Worm (Caenorhabditis elegans) whole organism, dauer: ENCODE data around the gene rps-12.

Source experiments
- unc-62 ChIP-seq: sonication (generic microtip); optimal IDR thresholded peaks from 2 replicates; lab custom pipeline; 2017; ENCODE audit warnings: missing biosample characterization, missing genetic modification reagents, missing genetic modification characterization

The rps-12 gene

ce11 chrIII:5677790-5678189 is 1.3 kb upstream of the rps-12 start, which contains the start of gene F54E7.9:
Gene F54E7.9, minus strand, starts transcription at chrIII:5677890.
- TF ChIP-seq unc-62 (GFP tag; lab: Kevin White, UChicago): no peak

DNA sequence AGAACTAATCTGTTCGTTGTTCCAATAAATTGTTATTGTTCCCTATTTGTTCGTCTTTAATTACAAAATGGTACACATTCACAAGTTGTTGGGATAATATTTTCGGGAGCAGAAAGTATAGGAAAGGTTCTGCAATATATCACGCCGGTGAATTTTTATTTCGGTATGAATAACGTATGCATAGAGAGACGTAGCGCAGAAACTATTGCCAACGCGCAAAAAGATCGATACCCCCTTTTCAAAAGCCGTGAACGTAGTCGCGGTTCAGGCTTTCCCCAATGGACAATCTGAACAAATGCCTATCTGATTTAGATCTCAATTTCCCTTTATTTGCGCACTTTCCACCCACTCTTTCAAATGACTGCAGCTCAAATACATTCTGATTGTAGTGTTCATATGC is 1.0 kb downstream of the rps-12 start, which contains the start of gene pst-2:
Gene pst-2 (plus strand): TSS at position 293 of the 400 bp plus-strand sequence.
- TF ChIP-seq unc-62 (GFP tag; lab: Kevin White, UChicago): no peak

DNA sequence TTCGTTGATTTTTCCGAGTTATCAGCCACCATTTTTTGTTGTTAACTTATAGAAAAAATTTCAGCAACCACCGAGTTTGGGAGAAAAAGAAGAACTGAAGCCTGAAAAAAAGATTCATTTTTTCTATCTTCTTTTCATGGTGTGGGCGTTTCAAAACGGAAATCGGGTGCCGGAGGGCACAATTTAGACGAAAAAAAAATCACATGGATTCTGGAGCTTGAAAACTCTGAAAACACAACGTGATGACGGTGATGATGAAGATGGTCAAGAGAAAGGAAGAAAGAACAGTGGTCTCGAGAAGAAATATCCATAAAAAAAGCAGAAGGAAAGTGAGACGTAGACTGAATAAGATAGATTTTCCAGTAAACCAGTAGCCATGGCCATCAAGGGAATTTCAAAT is 4.9 kb downstream of the rps-12 start, which contains the start of gene rcan-1:
Gene rcan-1 (minus strand): TSS at position 101 of the 400 bp plus-strand sequence.
- no peak for TF ChIP-seq unc-62 (GFP tag; lab: Kevin White, UChicago)

DNA sequence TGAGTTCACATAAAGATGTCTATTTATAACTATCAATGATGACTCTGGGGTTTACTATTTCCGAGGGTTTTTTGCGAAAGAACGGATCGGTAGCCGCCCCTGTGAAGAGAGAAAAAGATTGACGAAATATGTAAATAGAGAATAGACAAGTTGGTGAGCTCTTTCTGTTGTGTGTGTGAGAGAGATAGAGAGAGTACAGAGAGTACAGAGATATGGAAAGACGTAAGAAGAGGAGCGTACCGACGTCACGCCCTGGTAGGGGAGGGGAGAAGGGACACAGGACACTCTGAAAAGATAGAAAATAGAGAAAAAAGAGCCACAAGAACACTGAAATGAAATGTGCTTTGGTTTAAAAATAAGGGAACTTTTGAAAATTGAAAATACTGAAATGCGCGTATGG is 9.1 kb downstream of the rps-12 start:
- no peak for TF ChIP-seq unc-62 (GFP tag; lab: Kevin White, UChicago)

DNA sequence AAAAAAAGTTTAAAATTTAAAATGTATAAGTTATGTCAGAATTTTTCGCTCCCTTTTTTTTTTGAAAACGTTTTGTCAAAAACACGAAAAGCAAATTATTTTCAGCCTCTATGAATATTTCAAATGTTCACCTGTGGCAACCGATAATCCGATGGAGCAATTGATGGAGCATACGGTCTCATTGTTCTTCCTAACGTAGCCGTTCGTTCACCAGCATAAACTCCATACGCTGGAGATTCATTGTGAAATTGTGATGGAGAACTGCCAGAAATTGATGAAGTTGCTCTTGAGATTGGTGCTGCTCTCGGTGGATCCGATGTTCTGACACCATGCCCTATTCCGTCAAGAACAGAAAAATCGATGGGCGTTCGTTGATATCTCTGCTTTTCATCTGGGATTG is 12.7 kb downstream of the rps-12 start:
- TF ChIP-seq unc-62 (GFP tag; lab: Kevin White, UChicago): no peak

DNA sequence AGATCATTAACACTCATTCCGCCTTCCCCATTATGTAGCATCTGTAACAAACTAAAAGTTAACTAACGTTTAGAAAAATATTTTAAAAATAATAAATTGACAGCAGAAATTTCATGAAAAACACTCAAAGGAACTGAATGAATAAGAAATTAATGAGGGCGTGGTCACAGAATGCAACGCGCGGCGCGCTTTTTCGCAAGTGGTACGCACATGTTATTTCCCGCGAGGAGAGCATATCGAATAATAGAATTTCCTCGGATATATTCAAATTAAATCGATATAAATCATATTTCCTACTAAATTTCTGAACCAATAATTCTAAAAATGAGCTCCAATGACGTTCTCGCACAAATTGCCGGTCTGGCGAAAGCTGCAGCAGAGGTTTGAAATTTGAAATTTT is 13.6 kb downstream of the rps-12 start, which contains the start of the genes abi-1 and arle-14:
Gene abi-1 (minus strand): TSS at position 51 of the 400 bp plus-strand sequence.
Gene arle-14 (plus strand): TSS at position 217 of the 400 bp plus-strand sequence.
- no peak for TF ChIP-seq unc-62 (GFP tag; lab: Kevin White, UChicago)

ce11 chrIII:5693736-5694135 is 14.6 kb downstream of the rps-12 start, which contains the start of gene B0336.13:
Gene B0336.13, plus strand, starts transcription at chrIII:5694036.
- no peak for TF ChIP-seq unc-62 (GFP tag; lab: Kevin White, UChicago)

- TF ChIP-seq unc-62 (GFP tag; lab: Kevin White, UChicago): no peak
These were observed 18.2 kb downstream of the rps-12 start, which contains the start of gene B0336.7 for ce11 chrIII:5697266-5697665. Gene B0336.7, minus strand, starts transcription at chrIII:5697366.

ce11 chrIII:5697963-5698730 is 19.0 kb downstream of the rps-12 start, which contains the start of the genes lgg-3 and rgs-5:
Gene lgg-3, minus strand, starts transcription at chrIII:5698013.
Gene rgs-5, plus strand, starts transcription at chrIII:5698555.
- TF ChIP-seq unc-62 (GFP tag; lab: Kevin White, UChicago): no peak

DNA sequence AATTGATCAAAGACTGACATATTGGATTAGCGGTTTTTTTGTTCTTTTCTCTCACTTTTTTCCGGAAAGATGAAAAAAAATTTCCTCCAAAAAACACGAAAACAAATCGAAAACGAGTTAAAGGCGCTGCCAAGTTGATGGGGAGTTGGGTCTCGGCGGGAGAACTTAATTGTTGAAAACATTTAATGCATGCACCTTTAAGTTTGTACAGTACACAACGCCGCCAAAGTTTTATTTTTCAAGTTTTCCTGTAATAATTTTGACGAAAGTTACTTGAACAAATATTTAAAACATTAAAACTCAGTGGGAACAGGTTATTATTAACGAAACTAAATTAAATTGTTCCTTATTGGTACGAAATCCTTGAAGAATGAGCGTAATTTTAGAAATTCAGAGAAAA is 22.4 kb downstream of the rps-12 start:
- TF ChIP-seq unc-62 (GFP tag; lab: Kevin White, UChicago): no peak

ce11 chrIII:5705228-5705888 is 26.3 kb downstream of the rps-12 start, which contains the start of gene swp-1:
Gene swp-1, minus strand, starts transcription at chrIII:5705525.
- TF ChIP-seq unc-62 (GFP tag; lab: Kevin White, UChicago): no peak

ce11 chrIII:5706077-5706627 is 27.1 kb downstream of the rps-12 start, which contains the start of gene rpl-23:
Gene rpl-23, minus strand, starts transcription at chrIII:5706127.
- TF ChIP-seq unc-62 (GFP tag; lab: Kevin White, UChicago): no peak

DNA sequence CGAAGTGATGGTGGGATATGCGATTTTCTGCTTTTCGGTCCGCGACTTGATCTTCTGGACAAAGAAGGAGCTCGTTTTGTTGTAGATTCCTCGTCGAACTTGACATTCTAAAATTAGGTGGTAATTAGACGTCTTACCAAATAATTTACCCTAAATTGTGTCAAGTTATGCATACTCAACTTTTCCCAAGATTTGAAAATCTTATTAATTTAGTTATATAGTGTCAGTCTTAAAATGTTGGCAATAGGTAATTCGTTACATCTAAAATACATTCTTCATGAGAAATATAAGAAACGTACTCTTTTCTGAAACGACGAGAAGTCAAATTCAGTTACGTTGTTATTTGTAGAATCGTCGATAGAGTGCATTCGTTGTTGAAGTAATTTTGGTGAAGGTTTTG is 28.4 kb downstream of the rps-12 start:
- TF ChIP-seq unc-62 (GFP tag; lab: Kevin White, UChicago): no peak

- TF ChIP-seq unc-62 (GFP tag; lab: Kevin White, UChicago): no peak
These were observed 28.9 kb downstream of the rps-12 start for ce11 chrIII:5708024-5708423.

DNA sequence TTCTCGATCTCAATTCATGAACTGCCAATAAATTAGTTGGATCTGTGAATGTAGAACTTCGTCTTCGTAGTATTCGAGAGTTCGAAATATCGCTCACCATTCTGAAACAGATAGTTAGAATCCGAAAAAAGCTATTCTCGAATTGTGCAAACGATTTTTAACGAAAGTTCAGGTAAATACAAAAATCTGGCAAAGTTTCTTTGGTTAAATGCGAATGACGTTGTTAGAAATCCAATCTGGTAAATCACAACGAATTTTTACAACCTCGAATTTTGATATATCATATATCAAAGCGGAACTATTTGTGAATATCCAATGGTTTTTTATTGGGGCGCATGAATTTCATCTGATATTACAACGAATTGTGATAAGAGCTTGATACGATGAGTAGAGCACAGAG is 30.1 kb downstream of the rps-12 start, which contains the start of gene hpo-28:
Gene hpo-28 (minus strand): TSS at position 101 of the 400 bp plus-strand sequence.
- no peak for TF ChIP-seq unc-62 (GFP tag; lab: Kevin White, UChicago)
